Fruit fly (Drosophila melanogaster): ENCODE results near the gene CG46281.

- TF ChIP-seq CG8478 (optimal IDR thresholded peaks at IDR 0.05) (no peak), pan (optimal IDR thresholded peaks at IDR 0.05) (no peak)
These were observed 11.7 kb downstream of the CG46281 start for dm6 chr3R:13018284-13018900.

Data from whole organism.